Fruit fly (Drosophila melanogaster) whole organism, embryonic: ENCODE measurements around the gene Ugt35E2.

ENCODE experiments used
- Ada2b ChIP-seq: fragments of 200-800 bp; sonication (Bioruptor generic); IDR thresholded peaks from 2 replicates; pipeline ENCODE4 v1.3.6; 2022; ENCODE audit warnings: missing biosample characterization, missing genetic modification characterization
- Adf1 ChIP-seq: fragments of 200-800 bp; sonication (Bioruptor generic); IDR thresholded peaks from 2 replicates; pipeline ENCODE4 v1.3.6; 2022; ENCODE audit warnings: missing biosample characterization, missing genetic modification characterization
- B-H1 ChIP-seq: fragments of 200-800 bp; sonication (Bioruptor generic); IDR thresholded peaks from 3 replicates; pipeline ENCODE4 v1.3.6; 2022; ENCODE audit warnings: missing biosample characterization, missing genetic modification characterization
- Bdp1 ChIP-seq: fragments of 200-800 bp; sonication (Bioruptor generic); optimal IDR thresholded peaks from 3 replicates; lab custom pipeline; 2016; ENCODE audit warnings: missing biosample characterization, missing genetic modification characterization
- Blimp-1 ChIP-seq: fragments of 200-800 bp; sonication (Bioruptor generic); optimal IDR thresholded peaks from 3 replicates; lab custom pipeline; 2018; ENCODE audit warnings: missing biosample characterization, missing genetic modification characterization, mild to moderate bottlenecking, moderate library complexity, missing genetic modification reagents
- CG12071 ChIP-seq: fragments of 200-800 bp; sonication (Bioruptor generic); optimal IDR thresholded peaks from 3 replicates; lab custom pipeline; 2018; ENCODE audit warnings: missing biosample characterization, mild to moderate bottlenecking, missing genetic modification characterization
- CG13123 ChIP-seq: fragments of 200-800 bp; sonication (Bioruptor generic); optimal IDR thresholded peaks from 2 replicates; lab custom pipeline; 2016; ENCODE audit warnings: missing biosample characterization, missing genetic modification characterization
- CG13424 ChIP-seq: fragments of 200-800 bp; sonication (Bioruptor generic); optimal IDR thresholded peaks from 2 replicates; lab custom pipeline; 2019; ENCODE audit warnings: missing biosample characterization, mild to moderate bottlenecking, missing genetic modification characterization, moderate library complexity
- CG14014 ChIP-seq: fragments of 200-800 bp; sonication (Bioruptor generic); IDR thresholded peaks from 2 replicates; pipeline ENCODE4 v1.3.6; 2022; ENCODE audit warnings: missing biosample characterization, missing genetic modification characterization
- CG15479 ChIP-seq: fragments of 200-800 bp; sonication (Bioruptor generic); optimal IDR thresholded peaks from 3 replicates; lab custom pipeline; 2019; ENCODE audit warnings: missing biosample characterization, mild to moderate bottlenecking, missing genetic modification characterization, moderate library complexity
- CG18619 ChIP-seq: fragments of 200-800 bp; sonication (Bioruptor generic); optimal IDR thresholded peaks from 3 replicates; lab custom pipeline; 2017; ENCODE audit warnings: missing biosample characterization, mild to moderate bottlenecking, missing genetic modification characterization
- CG2678 ChIP-seq: fragments of 200-800 bp; sonication (Bioruptor generic); optimal IDR thresholded peaks from 3 replicates; lab custom pipeline; 2019; ENCODE audit warnings: missing biosample characterization, mild to moderate bottlenecking, missing genetic modification characterization, moderate library complexity
- CG33213 ChIP-seq: fragments of 200-800 bp; sonication (Bioruptor generic); optimal IDR thresholded peaks from 3 replicates; lab custom pipeline; 2016; ENCODE audit warnings: missing biosample characterization, missing genetic modification characterization
- CG34224 ChIP-seq: fragments of 200-800 bp; sonication (Bioruptor generic); IDR thresholded peaks from 3 replicates; pipeline ENCODE4 v1.3.6; 2022; ENCODE audit warnings: missing biosample characterization, missing genetic modification characterization; ENCODE audit not compliant: partially characterized antibody
- CG34422 ChIP-seq: fragments of 200-800 bp; sonication (Bioruptor generic); IDR thresholded peaks from 3 replicates; pipeline ENCODE4 v1.3.6; 2022; ENCODE audit warnings: missing biosample characterization, missing genetic modification characterization
- CG4328 ChIP-seq: fragments of 200-800 bp; sonication (Bioruptor generic); optimal IDR thresholded peaks from 3 replicates; lab custom pipeline; 2017; ENCODE audit warnings: missing biosample characterization, missing genetic modification reagents, missing genetic modification characterization
- CG43689 ChIP-seq: fragments of 200-800 bp; sonication (Bioruptor generic); IDR thresholded peaks from 2 replicates; pipeline ENCODE4 v1.3.6; 2022; ENCODE audit warnings: missing biosample characterization, missing genetic modification characterization
- CG7357 ChIP-seq: fragments of 200-800 bp; sonication (Bioruptor generic); IDR thresholded peaks from 3 replicates; pipeline ENCODE4 v1.3.6; 2022; ENCODE audit warnings: missing biosample characterization, missing genetic modification characterization
- CG7372 ChIP-seq: fragments of 200-800 bp; sonication (Bioruptor generic); IDR thresholded peaks from 2 replicates; pipeline ENCODE4 v1.3.6; 2022; ENCODE audit warnings: missing biosample characterization, missing genetic modification characterization
- CG7556 ChIP-seq: fragments of 200-800 bp; sonication (Bioruptor generic); optimal IDR thresholded peaks from 2 replicates; lab custom pipeline; 2017; ENCODE audit warnings: missing biosample characterization, mild to moderate bottlenecking, missing genetic modification characterization
- CG7928 ChIP-seq: fragments of 200-800 bp; sonication (Bioruptor generic); optimal IDR thresholded peaks from 2 replicates; lab custom pipeline; 2017; ENCODE audit warnings: missing biosample characterization, mild to moderate bottlenecking, missing genetic modification characterization
- CG8388 ChIP-seq: fragments of 200-800 bp; sonication (Bioruptor generic); optimal IDR thresholded peaks from 2 replicates; lab custom pipeline; 2019; ENCODE audit warnings: missing biosample characterization, mild to moderate bottlenecking, missing genetic modification characterization, moderate library complexity
- CG9437 ChIP-seq: fragments of 200-800 bp; sonication (Bioruptor generic); optimal IDR thresholded peaks from 2 replicates; lab custom pipeline; 2018; ENCODE audit warnings: missing biosample characterization, mild to moderate bottlenecking, missing genetic modification characterization
- Doc2 ChIP-seq: fragments of 200-800 bp; sonication (Bioruptor generic); IDR thresholded peaks from 2 replicates; pipeline ENCODE4 v1.3.6; 2022; ENCODE audit warnings: missing biosample characterization, missing genetic modification characterization
- Doc3 ChIP-seq: fragments of 200-800 bp; sonication (Bioruptor generic); IDR thresholded peaks from 3 replicates; pipeline ENCODE4 v1.3.6; 2022; ENCODE audit warnings: missing biosample characterization, missing genetic modification characterization; ENCODE audit not compliant: partially characterized antibody
- HLH54F ChIP-seq: fragments of 200-800 bp; sonication (Bioruptor generic); optimal IDR thresholded peaks from 3 replicates; lab custom pipeline; 2016; ENCODE audit warnings: missing biosample characterization, missing genetic modification characterization
- HLHmδ ChIP-seq: fragments of 200-800 bp; sonication (Bioruptor generic); optimal IDR thresholded peaks from 2 replicates; lab custom pipeline; 2018; ENCODE audit warnings: missing biosample characterization, mild to moderate bottlenecking, missing genetic modification characterization, moderate library complexity
- HmgD ChIP-seq: fragments of 200-800 bp; sonication (Bioruptor generic); optimal IDR thresholded peaks from 3 replicates; lab custom pipeline; 2016; ENCODE audit warnings: missing biosample characterization, missing genetic modification characterization
- Hr39 ChIP-seq: fragments of >200 bp; optimal IDR thresholded peaks from 2 replicates; lab custom pipeline; 2017
- Jarid2 ChIP-seq: fragments of 200-800 bp; sonication (Bioruptor generic); optimal IDR thresholded peaks from 3 replicates; lab custom pipeline; 2017; ENCODE audit warnings: mild to moderate bottlenecking, missing biosample characterization, missing genetic modification reagents, missing genetic modification characterization
- Mad ChIP-seq: fragments of 200-800 bp; sonication (Bioruptor generic); optimal IDR thresholded peaks from 2 replicates; lab custom pipeline; 2016; ENCODE audit warnings: missing biosample characterization, missing genetic modification characterization
- Med ChIP-seq: fragments of 200-800 bp; sonication (Bioruptor generic); peaks from one replicate; lab custom pipeline; 2016; ENCODE audit warnings: missing biosample characterization, missing genetic modification characterization, mild to moderate bottlenecking, inconsistent platforms, moderate library complexity
- Meics ChIP-seq: fragments of 200-800 bp; sonication (Bioruptor generic); optimal IDR thresholded peaks from 2 replicates; lab custom pipeline; 2017; ENCODE audit warnings: missing biosample characterization, mild to moderate bottlenecking, missing genetic modification characterization
- PHDP ChIP-seq: fragments of 200-800 bp; sonication (Bioruptor generic); optimal IDR thresholded peaks from 3 replicates; lab custom pipeline; 2018; ENCODE audit warnings: missing biosample characterization, mild to moderate bottlenecking, missing genetic modification characterization, moderate library complexity
- Ptx1 ChIP-seq: fragments of 200-800 bp; sonication (Bioruptor generic); IDR thresholded peaks from 2 replicates; pipeline ENCODE4 v1.3.6; 2022; ENCODE audit warnings: missing biosample characterization, missing genetic modification characterization
- Ssrp ChIP-seq: fragments of 200-800 bp; sonication (Bioruptor generic); optimal IDR thresholded peaks from 2 replicates; lab custom pipeline; 2018; ENCODE audit warnings: missing biosample characterization, mild to moderate bottlenecking, missing genetic modification characterization, moderate library complexity
- cg ChIP-seq: fragments of 200-800 bp; sonication (Bioruptor generic); optimal IDR thresholded peaks from 3 replicates; lab custom pipeline; 2019; ENCODE audit warnings: missing biosample characterization, mild to moderate bottlenecking, missing genetic modification characterization, moderate library complexity
- chif ChIP-seq, 2 experiments: fragments of 200-800 bp; sonication (Bioruptor generic); optimal IDR thresholded peaks; 3 replicates each; lab custom pipeline; 2016; ENCODE audit warnings: missing biosample characterization in 2 of 2, missing genetic modification characterization in 2 of 2
- chn ChIP-seq: fragments of 200-800 bp; sonication (Bioruptor generic); optimal IDR thresholded peaks from 2 replicates; lab custom pipeline; 2016; ENCODE audit warnings: missing biosample characterization, missing genetic modification characterization
- corto ChIP-seq: fragments of 200-800 bp; sonication (Bioruptor generic); optimal IDR thresholded peaks from 2 replicates; lab custom pipeline; 2016; ENCODE audit warnings: missing biosample characterization, mild to moderate bottlenecking, missing genetic modification characterization, moderate library complexity
- cwo ChIP-seq: fragments of 200-800 bp; sonication (Bioruptor generic); optimal IDR thresholded peaks from 3 replicates; lab custom pipeline; 2017; ENCODE audit warnings: missing biosample characterization, missing genetic modification characterization, mild to moderate bottlenecking, moderate library complexity, missing genetic modification reagents
- fd64A ChIP-seq: fragments of 200-800 bp; sonication (Bioruptor generic); optimal IDR thresholded peaks from 3 replicates; lab custom pipeline; 2018; ENCODE audit warnings: missing biosample characterization, mild to moderate bottlenecking, missing genetic modification characterization
- gcm ChIP-seq: fragments of 200-800 bp; sonication (Bioruptor generic); optimal IDR thresholded peaks from 2 replicates; lab custom pipeline; 2019; ENCODE audit warnings: missing biosample characterization, mild to moderate bottlenecking, missing genetic modification characterization, moderate library complexity
- grn ChIP-seq: fragments of 200-800 bp; sonication (Bioruptor generic); optimal IDR thresholded peaks from 3 replicates; lab custom pipeline; 2017; ENCODE audit warnings: missing biosample characterization, missing genetic modification characterization
- mirr ChIP-seq: fragments of 200-800 bp; sonication (Bioruptor generic); optimal IDR thresholded peaks from 3 replicates; lab custom pipeline; 2018; ENCODE audit warnings: missing biosample characterization, mild to moderate bottlenecking, missing genetic modification characterization
- prd ChIP-seq, 3 experiments: fragments of >200 bp in 2 of 3; fragments of 200-800 bp in 1 of 3; sonication (Bioruptor generic) in 1 of 3; optimal IDR thresholded peaks in 2 of 3; IDR thresholded peaks in 1 of 3; 2 replicates in 2 of 3; 3 replicates in 1 of 3; pipeline versions ENCODE4 v1.3.6 to Lab custom; 2017 to 2022; ENCODE audit warnings: missing biosample characterization in 1 of 3, missing genetic modification characterization in 1 of 3
- row ChIP-seq: fragments of 200-800 bp; sonication (Bioruptor generic); IDR thresholded peaks from 3 replicates; pipeline ENCODE4 v1.3.6; 2022; ENCODE audit warnings: missing biosample characterization, missing genetic modification characterization
- sd ChIP-seq: fragments of 200-800 bp; sonication (Bioruptor generic); optimal IDR thresholded peaks from 3 replicates; lab custom pipeline; 2018; ENCODE audit warnings: missing biosample characterization, mild to moderate bottlenecking, missing genetic modification characterization, moderate library complexity
- sug ChIP-seq: fragments of 200-800 bp; optimal IDR thresholded peaks from 2 replicates; lab custom pipeline; 2019; ENCODE audit warnings: missing biosample characterization, mild to moderate bottlenecking, missing genetic modification characterization, moderate library complexity
- toy ChIP-seq: fragments of 200-800 bp; sonication (Bioruptor generic); IDR thresholded peaks from 2 replicates; pipeline ENCODE4 v1.3.6; 2022; ENCODE audit warnings: missing biosample characterization, missing genetic modification characterization
- unpg ChIP-seq: fragments of 200-800 bp; sonication (Bioruptor generic); optimal IDR thresholded peaks from 3 replicates; lab custom pipeline; 2018; ENCODE audit warnings: missing biosample characterization, mild to moderate bottlenecking, missing genetic modification characterization, moderate library complexity

Gene Ugt35E2

dm6 chr3R:11178300-11178699 lies 10.5 kb upstream of the Ugt35E2 start (continued):
- TF ChIP-seq sd (tag; lab: Kevin White, UChicago) (no peak), sug (tag; lab: Kevin White, UChicago) (no peak), CG33213 (no peak), chif (GFP tag; optimal IDR thresholded peaks at IDR 0.05; lab: Kevin White, UChicago) (no peak), Adf1 (GFP tag; lab: Robert Waterston, UW) (no peak), Ada2b (GFP tag; lab: Robert Waterston, UW) (no peak), grn (GFP tag; lab: Kevin White, UChicago) (no peak), HLHmδ (GFP tag; lab: Kevin White, UChicago) (no peak), Doc2 (no peak), CG9437 (GFP tag; lab: Kevin White, UChicago) (no peak), HLH54F (GFP tag; lab: Kevin White, UChicago) (no peak), Med (GFP tag; lab: Kevin White, UChicago) (peak; percentile 70), Blimp-1 (GFP tag; lab: Kevin White, UChicago) (no peak), CG13424 (tag; lab: Kevin White, UChicago) (peak; percentile 7), B-H1 (no peak), toy (GFP tag; lab: Robert Waterston, UW) (no peak), chn (no peak), unpg (GFP tag; lab: Kevin White, UChicago) (peak; percentile 26), CG7372 (GFP tag; lab: Robert Waterston, UW) (no peak), Ptx1 (GFP tag; lab: Robert Waterston, UW) (peak; percentile 13; the same call in 1 of the 2 replicates), CG15479 (GFP tag; lab: Kevin White, UChicago) (no peak), corto (no peak), cg (no peak), prd (optimal IDR thresholded peaks at IDR 0.05; lab: Kevin White, UChicago) (no peak), prd (GFP tag; IDR thresholded peaks at IDR 0.05; lab: Robert Waterston, UW) (no peak), CG13123 (GFP tag; lab: Kevin White, UChicago) (no peak), Jarid2 (GFP tag; lab: Kevin White, UChicago) (no peak), HmgD (GFP tag; lab: Kevin White, UChicago) (no peak), Bdp1 (GFP tag; lab: Kevin White, UChicago) (no peak), CG8388 (no peak), CG18619 (GFP tag; lab: Kevin White, UChicago) (no peak), CG14014 (GFP tag; lab: Robert Waterston, UW) (no peak), mirr (GFP tag; lab: Kevin White, UChicago) (peak; percentile 63), Ssrp (tag; lab: Kevin White, UChicago) (no peak), row (GFP tag; lab: Robert Waterston, UW) (peak; percentile 13; the same call in 1 of the 3 replicates), CG43689 (no peak), cwo (GFP tag; lab: Kevin White, UChicago) (no peak), Mad (GFP tag; lab: Kevin White, UChicago) (no peak), CG34224 (no peak), Doc3 (GFP tag; lab: Robert Waterston, UW) (no peak), CG7357 (GFP tag; lab: Robert Waterston, UW) (no peak), PHDP (tag; lab: Kevin White, UChicago) (no peak), Meics (GFP tag; lab: Kevin White, UChicago) (peak; percentile 90), fd64A (GFP tag; lab: Kevin White, UChicago) (peak; percentile 7), CG2678 (tag; lab: Kevin White, UChicago) (peak; percentile 28), gcm (GFP tag; lab: Kevin White, UChicago) (no peak), CG34422 (GFP tag; lab: Robert Waterston, UW) (no peak), CG4328 (GFP tag; lab: Kevin White, UChicago) (no peak), CG7556 (GFP tag; lab: Kevin White, UChicago) (no peak), Hr39 (no peak), CG7928 (GFP tag; lab: Kevin White, UChicago) (no peak), CG12071 (peak; percentile 40)
